Worm (Caenorhabditis elegans) whole organism, L4 larva: Measurements from ENCODE around the gene tag-250.

Experiments used
- F26F4.8 ChIP-seq: fragments of 200-800 bp; sonication (Bioruptor generic); conservative IDR thresholded peaks from 2 replicates; pipeline ENCODE4 v1.3.6; 2022; ENCODE audit warnings: missing genetic modification characterization, missing compliant biosample characterization
- F49E8.2 ChIP-seq: sonication (generic microtip); optimal IDR thresholded peaks from 2 replicates; lab custom pipeline; 2016; ENCODE audit warnings: missing compliant biosample characterization, mild to moderate bottlenecking, missing genetic modification characterization, borderline replicate concordance
- T26A8.4 ChIP-seq: fragments of 200-800 bp; sonication (Bioruptor generic); IDR thresholded peaks from 2 replicates; pipeline ENCODE4 v1.3.6; 2022; ENCODE audit warnings: missing genetic modification characterization, missing compliant biosample characterization
- Y75B8A.6 ChIP-seq: fragments of 200-800 bp; sonication (Bioruptor generic); IDR thresholded peaks from 2 replicates; pipeline ENCODE4 v1.3.6; 2022; ENCODE audit warnings: missing genetic modification reagents, missing genetic modification characterization, missing compliant biosample characterization
- ZK546.5 ChIP-seq, 2 experiments: sonication (generic microtip); optimal IDR thresholded peaks; 2 replicates each; lab custom pipeline; 2017; ENCODE audit warnings: missing biosample characterization in 2 of 2, missing genetic modification characterization in 2 of 2
- aly-2 ChIP-seq: sonication (generic microtip); optimal IDR thresholded peaks from 2 replicates; lab custom pipeline; 2018; ENCODE audit warnings: missing biosample characterization, missing genetic modification characterization
- ama-1 ChIP-seq: fragments of 150-350 bp; optimal IDR thresholded peaks from 2 replicates; lab custom pipeline; 2014; ENCODE audit warnings: inconsistent platforms, mixed read lengths
- ctbp-1 ChIP-seq: fragments of 200-800 bp; sonication (Bioruptor generic); IDR thresholded peaks from 2 replicates; pipeline ENCODE4 v1.3.6; 2022; ENCODE audit warnings: missing genetic modification reagents, missing genetic modification characterization, missing compliant biosample characterization
- daf-16 ChIP-seq, 3 experiments: sonication (generic microtip); optimal IDR thresholded peaks; 2 replicates each; lab custom pipeline; 2016 to 2017; ENCODE audit warnings: missing genetic modification characterization in 3 of 3, missing genetic modification reagents in 3 of 3, mild to moderate bottlenecking in 2 of 3, missing compliant biosample characterization in 2 of 3, missing biosample characterization in 1 of 3, moderate library complexity in 1 of 3
- dmd-6 ChIP-seq: fragments of 200-800 bp; sonication (Bioruptor generic); IDR thresholded peaks from 2 replicates; pipeline ENCODE4 v1.3.6; 2022; ENCODE audit warnings: missing genetic modification reagents, missing genetic modification characterization, missing compliant biosample characterization
- duxl-1 ChIP-seq: sonication (generic microtip); optimal IDR thresholded peaks from 2 replicates; lab custom pipeline; 2016; ENCODE audit warnings: mild to moderate bottlenecking, missing genetic modification characterization, moderate library complexity, missing compliant biosample characterization; ENCODE audit not compliant: poor library complexity
- egl-43 ChIP-seq: fragments of 200-800 bp; sonication (Bioruptor generic); IDR thresholded peaks from 2 replicates; pipeline ENCODE4 v1.3.6; 2022; ENCODE audit warnings: missing genetic modification reagents, missing genetic modification characterization, missing compliant biosample characterization
- fkh-10 ChIP-seq: fragments of 150-350 bp; optimal IDR thresholded peaks from 2 replicates; lab custom pipeline; 2014; ENCODE audit warnings: missing biosample characterization, missing genetic modification reagents, missing genetic modification characterization
- fos-1 ChIP-seq: fragments of 150-350 bp; optimal IDR thresholded peaks from 2 replicates; lab custom pipeline; 2014; ENCODE audit warnings: missing biosample characterization, missing genetic modification characterization
- hif-1 ChIP-seq, 2 experiments: sonication (generic microtip); optimal IDR thresholded peaks; 2 replicates each; lab custom pipeline; 2016 to 2017; ENCODE audit warnings: missing compliant biosample characterization in 2 of 2, missing genetic modification characterization in 2 of 2, missing genetic modification reagents in 2 of 2, missing genotype in 2 of 2, mild to moderate bottlenecking in 1 of 2
- hlh-11 ChIP-seq: fragments of 200-800 bp; sonication (Bioruptor generic); optimal IDR thresholded peaks from 2 replicates; lab custom pipeline; 2018; ENCODE audit warnings: mild to moderate bottlenecking, missing genetic modification characterization, missing compliant biosample characterization
- hlh-30 ChIP-seq: sonication (generic microtip); optimal IDR thresholded peaks from 2 replicates; lab custom pipeline; 2017; ENCODE audit warnings: antibody characterized with exemption, mild to moderate bottlenecking, missing genetic modification characterization, missing compliant biosample characterization; ENCODE audit not compliant: insufficient read depth
- hmg-1.1 ChIP-seq: fragments of 200-800 bp; sonication (Bioruptor generic); IDR thresholded peaks from 2 replicates; pipeline ENCODE4 v1.3.6; 2022; ENCODE audit warnings: missing genetic modification reagents, missing genetic modification characterization, missing compliant biosample characterization
- jun-1 ChIP-seq: fragments of 150-350 bp; optimal IDR thresholded peaks from 2 replicates; lab custom pipeline; 2014; ENCODE audit warnings: missing biosample characterization, missing genetic modification reagents, missing genetic modification characterization
- lin-1 ChIP-seq: fragments of 200-800 bp; sonication (Bioruptor generic); IDR thresholded peaks from 2 replicates; pipeline ENCODE4 v1.3.6; 2022; ENCODE audit warnings: missing genetic modification reagents, missing genetic modification characterization, missing compliant biosample characterization
- lin-39 ChIP-seq: fragments of 150-350 bp; optimal IDR thresholded peaks from 2 replicates; lab custom pipeline; 2014; ENCODE audit warnings: missing biosample characterization, missing genetic modification reagents, missing genetic modification characterization
- lir-3 ChIP-seq: sonication (generic microtip); optimal IDR thresholded peaks from 2 replicates; lab custom pipeline; 2016; ENCODE audit warnings: mild to moderate bottlenecking, missing genetic modification characterization, missing compliant biosample characterization
- lsy-2 ChIP-seq, 2 experiments: fragments of 150-350 bp in 1 of 2; sonication (generic microtip) in 1 of 2; optimal IDR thresholded peaks; 2 replicates each; lab custom pipeline; 2014 to 2017; ENCODE audit warnings: missing biosample characterization in 2 of 2, missing genetic modification characterization in 2 of 2
- mdl-1 ChIP-seq, 2 experiments: fragments of 150-350 bp in 1 of 2; sonication (generic microtip) in 1 of 2; optimal IDR thresholded peaks; 2 replicates each; lab custom pipeline; 2014 to 2017; ENCODE audit warnings: missing biosample characterization in 2 of 2, missing genetic modification characterization in 2 of 2
- mep-1 ChIP-seq: fragments of 150-350 bp; sonication (generic microtip); optimal IDR thresholded peaks from 3 replicates; lab custom pipeline; 2014; ENCODE audit warnings: missing biosample characterization, missing genetic modification characterization
- mxl-2 ChIP-seq: fragments of 200-800 bp; sonication (Bioruptor generic); conservative IDR thresholded peaks from 2 replicates; pipeline ENCODE4 v1.3.6; 2022; ENCODE audit warnings: missing genetic modification reagents, missing genetic modification characterization, missing compliant biosample characterization
- nhr-11 ChIP-seq: fragments of 150-350 bp; optimal IDR thresholded peaks from 2 replicates; lab custom pipeline; 2014; ENCODE audit warnings: missing biosample characterization, missing genetic modification characterization
- nhr-25 ChIP-seq: sonication (generic microtip); optimal IDR thresholded peaks from 2 replicates; lab custom pipeline; 2017; ENCODE audit warnings: missing genetic modification characterization, mild to moderate bottlenecking, missing compliant biosample characterization, antibody characterized with exemption, moderate library complexity, borderline replicate concordance; ENCODE audit not compliant: insufficient read depth
- nhr-28 ChIP-seq: fragments of 150-350 bp; optimal IDR thresholded peaks from 2 replicates; lab custom pipeline; 2014; ENCODE audit warnings: missing biosample characterization, missing genetic modification characterization
- nhr-42 ChIP-seq: fragments of 200-800 bp; sonication (Bioruptor generic); IDR thresholded peaks from 2 replicates; pipeline ENCODE4 v1.3.6; 2022; ENCODE audit warnings: missing genetic modification characterization, missing compliant biosample characterization
- nhr-48 ChIP-seq: sonication (generic microtip); optimal IDR thresholded peaks from 2 replicates; lab custom pipeline; 2016; ENCODE audit warnings: mild to moderate bottlenecking, missing genetic modification characterization, missing compliant biosample characterization
- nhr-77 ChIP-seq: fragments of 150-350 bp; optimal IDR thresholded peaks from 2 replicates; lab custom pipeline; 2014; ENCODE audit warnings: missing biosample characterization, missing genetic modification characterization
- pha-4 ChIP-seq, 2 experiments: fragments of 150-350 bp in 1 of 2; fragments of 200-800 bp in 1 of 2; sonication (Bioruptor generic) in 1 of 2; IDR thresholded peaks in 1 of 2; optimal IDR thresholded peaks in 1 of 2; 2 replicates each; pipeline versions ENCODE4 v1.3.6 to Lab custom; 2014 to 2022; ENCODE audit warnings: missing genetic modification characterization in 2 of 2, missing genetic modification reagents in 2 of 2, missing biosample characterization in 1 of 2, missing compliant biosample characterization in 1 of 2
- php-3 ChIP-seq: fragments of 200-800 bp; sonication (Bioruptor generic); IDR thresholded peaks from 2 replicates; pipeline ENCODE4 v1.3.6; 2022; ENCODE audit warnings: missing genetic modification reagents, missing genetic modification characterization, missing compliant biosample characterization
- rbr-2 ChIP-seq: sonication (generic microtip); optimal IDR thresholded peaks from 2 replicates; lab custom pipeline; 2016; ENCODE audit warnings: missing genotype, missing genetic modification characterization, missing compliant biosample characterization
- saeg-2 ChIP-seq: fragments of 200-800 bp; sonication (Bioruptor generic); IDR thresholded peaks from 2 replicates; pipeline ENCODE4 v1.3.6; 2022; ENCODE audit warnings: missing genetic modification reagents, missing genetic modification characterization, missing compliant biosample characterization
- sdz-12 ChIP-seq: fragments of 200-800 bp; sonication (Bioruptor generic); optimal IDR thresholded peaks from 2 replicates; lab custom pipeline; 2018; ENCODE audit warnings: mild to moderate bottlenecking, missing genetic modification characterization, missing compliant biosample characterization
- snpc-4 ChIP-seq: fragments of 150-350 bp; optimal IDR thresholded peaks from 2 replicates; lab custom pipeline; 2014; ENCODE audit warnings: missing biosample characterization, missing genetic modification characterization
- spr-1 ChIP-seq: sonication (generic microtip); optimal IDR thresholded peaks from 2 replicates; lab custom pipeline; 2016; ENCODE audit warnings: mild to moderate bottlenecking, missing genetic modification characterization, missing compliant biosample characterization
- spr-3 ChIP-seq: fragments of 200-800 bp; sonication (Bioruptor generic); optimal IDR thresholded peaks from 2 replicates; lab custom pipeline; 2018; ENCODE audit warnings: mild to moderate bottlenecking, missing genetic modification characterization, missing compliant biosample characterization
- tag-97 ChIP-seq: fragments of 200-800 bp; sonication (Bioruptor generic); IDR thresholded peaks from 2 replicates; pipeline ENCODE4 v1.3.6; 2022; ENCODE audit warnings: missing genetic modification characterization, missing compliant biosample characterization
- unc-130 ChIP-seq: sonication (generic microtip); optimal IDR thresholded peaks from 2 replicates; lab custom pipeline; 2016; ENCODE audit warnings: missing genetic modification reagents, missing genetic modification characterization, missing compliant biosample characterization
- vab-7 ChIP-seq: fragments of 200-800 bp; sonication (Bioruptor generic); IDR thresholded peaks from 2 replicates; pipeline ENCODE4 v1.3.6; 2022; ENCODE audit warnings: missing genetic modification reagents, missing genetic modification characterization, missing compliant biosample characterization
- zag-1 ChIP-seq: fragments of 150-350 bp; optimal IDR thresholded peaks from 2 replicates; lab custom pipeline; 2014; ENCODE audit warnings: missing biosample characterization, missing genetic modification characterization
- zfp-2 ChIP-seq: sonication (generic microtip); optimal IDR thresholded peaks from 2 replicates; lab custom pipeline; 2016; ENCODE audit warnings: mild to moderate bottlenecking, missing genetic modification characterization, missing compliant biosample characterization
- zfp-3 ChIP-seq: fragments of 200-800 bp; sonication (Bioruptor generic); conservative IDR thresholded peaks from 2 replicates; pipeline ENCODE4 v1.3.6; 2022; ENCODE audit warnings: missing genetic modification reagents, missing genetic modification characterization, missing compliant biosample characterization
- zip-2 ChIP-seq: fragments of 150-350 bp; optimal IDR thresholded peaks from 2 replicates; lab custom pipeline; 2014; ENCODE audit warnings: missing biosample characterization, missing genetic modification characterization
- ztf-11 ChIP-seq: fragments of 150-350 bp; optimal IDR thresholded peaks from 2 replicates; lab custom pipeline; 2014; ENCODE audit warnings: missing biosample characterization, missing genetic modification characterization
- ztf-7 ChIP-seq: fragments of 150-350 bp; optimal IDR thresholded peaks from 2 replicates; lab custom pipeline; 2014; ENCODE audit warnings: missing biosample characterization, missing genetic modification characterization

Gene tag-250

ce11 chrIII:7973201-7973767 is 48.6 kb upstream of the tag-250 start, which contains the start of the genes eef-1B.1 and aco-2:
TSS of gene eef-1B.1 (minus strand) at chrIII:7973386.
TSS of gene aco-2 (plus strand) at chrIII:7973717.
- TF ChIP-seq lsy-2 (tag; optimal IDR thresholded peaks at IDR 0.05; lab: Kevin White, UChicago) (peak; percentile 31 to 95), duxl-1 (tag; lab: Kevin White, UChicago) (peak; percentile 90), lir-3 (no peak), mdl-1 (tag; optimal IDR thresholded peaks at IDR 0.05; lab: Kevin White, UChicago) (peak in 1 of 2 experiments; percentile 78), sdz-12 (GFP tag; lab: Kevin White, UChicago) (no peak), egl-43 (GFP tag; lab: Robert Waterston, UW) (0 out of 2 replicates have a peak, but pooled peaks have one; percentile 18), rbr-2 (tag; lab: Kevin White, UChicago) (peak; percentile 89), mxl-2 (GFP tag; lab: Robert Waterston, UW) (peak; percentile 71), ctbp-1 (GFP tag; lab: Robert Waterston, UW) (peak; percentile 54), Y75B8A.6 (GFP tag; lab: Robert Waterston, UW) (no peak), zip-2 (tag; lab: Kevin White, UChicago) (peak; percentile 12), jun-1 (tag; lab: Kevin White, UChicago) (peak; percentile 68), zfp-3 (GFP tag; lab: Robert Waterston, UW) (peak; percentile 76), nhr-11 (tag; lab: Kevin White, UChicago) (peak; percentile 88), php-3 (peak; percentile 42; the same call in 1 of the 2 replicates), zfp-2 (tag; lab: Kevin White, UChicago) (peak; percentile 35), saeg-2 (0 out of 2 replicates have a peak, but pooled peaks have one; percentile 49), pha-4 (GFP tag; IDR thresholded peaks at IDR 0.05; lab: Robert Waterston, UW) (peak; percentile 64; the same call in 1 of the 2 replicates), pha-4 (tag; optimal IDR thresholded peaks at IDR 0.05; lab: Kevin White, UChicago) (no peak), unc-130 (peak; percentile 13), aly-2 (no peak), hlh-30 (peak; percentile 92), tag-97 (GFP tag; lab: Robert Waterston, UW) (no peak), mep-1 (tag; lab: Kevin White, UChicago) (peak; percentile 93), dmd-6 (peak; percentile 86), nhr-77 (tag; lab: Kevin White, UChicago) (peak; percentile 90), snpc-4 (tag; lab: Kevin White, UChicago) (no peak), hif-1 (tag; optimal IDR thresholded peaks at IDR 0.05; lab: Kevin White, UChicago) (peak; percentile 56 to 71), ama-1 (lab: Kevin White, UChicago) (peak; percentile 81), spr-3 (GFP tag; lab: Kevin White, UChicago) (no peak), ZK546.5 (tag; optimal IDR thresholded peaks at IDR 0.05; lab: Kevin White, UChicago) (no peak), zag-1 (tag; lab: Kevin White, UChicago) (no peak), vab-7 (GFP tag; lab: Robert Waterston, UW) (0 out of 2 replicates have a peak, but pooled peaks have one; percentile 7), lin-39 (tag; lab: Kevin White, UChicago) (no peak), fkh-10 (peak; percentile 53), hmg-1.1 (peak; percentile 89), spr-1 (tag; lab: Kevin White, UChicago) (peak; percentile 72), nhr-42 (GFP tag; lab: Robert Waterston, UW) (peak; percentile 90), lin-1 (GFP tag; lab: Robert Waterston, UW) (peak; percentile 33; the same call in 1 of the 2 replicates), nhr-48 (tag; lab: Kevin White, UChicago) (peak; percentile 75), F49E8.2 (tag; lab: Kevin White, UChicago) (peak; percentile 24), nhr-25 (tag; lab: Kevin White, UChicago) (peak; percentile 73), F26F4.8 (GFP tag; lab: Robert Waterston, UW) (no peak), ztf-11 (tag; lab: Kevin White, UChicago) (no peak), T26A8.4 (GFP tag; lab: Robert Waterston, UW) (peak; percentile 91), daf-16 (GFP tag; optimal IDR thresholded peaks at IDR 0.05; lab: Kevin White, UChicago) (peak in 1 of 2 experiments; percentile 61), daf-16 (tag; optimal IDR thresholded peaks at IDR 0.05; lab: Kevin White, UChicago) (peak; percentile 89), ztf-7 (tag; lab: Kevin White, UChicago) (peak; percentile 78), fos-1 (no peak), hlh-11 (tag; lab: Kevin White, UChicago) (peak; percentile 95), nhr-28 (tag; lab: Kevin White, UChicago) (peak; percentile 84)
